Fruit fly (Drosophila melanogaster) whole organism, embryonic: ENCODE data around the gene CG34148.

Source experiments
- Aef1 ChIP-seq: fragments of 200-800 bp; sonication (Bioruptor generic); IDR thresholded peaks from 3 replicates; pipeline ENCODE4 v1.3.6; 2022; ENCODE audit warnings: missing biosample characterization, missing genetic modification characterization
- Atf6 ChIP-seq: fragments of 200-800 bp; sonication (Bioruptor generic); IDR thresholded peaks from 2 replicates; pipeline ENCODE4 v1.3.6; 2022; ENCODE audit warnings: missing biosample characterization, missing genetic modification characterization
- CG10267 ChIP-seq: fragments of 200-800 bp; sonication (Bioruptor generic); optimal IDR thresholded peaks from 2 replicates; lab custom pipeline; 2018; ENCODE audit warnings: missing biosample characterization, mild to moderate bottlenecking, missing genetic modification characterization, moderate library complexity
- CG11247 ChIP-seq: fragments of 200-800 bp; sonication (Bioruptor generic); IDR thresholded peaks from 2 replicates; pipeline ENCODE4 v1.3.6; 2022; ENCODE audit warnings: missing biosample characterization, missing genetic modification characterization
- CG11504 ChIP-seq: fragments of 200-800 bp; sonication (Bioruptor generic); optimal IDR thresholded peaks from 3 replicates; lab custom pipeline; 2019; ENCODE audit warnings: missing biosample characterization, mild to moderate bottlenecking, missing genetic modification characterization, moderate library complexity
- CG12219 ChIP-seq: fragments of 200-800 bp; sonication (Bioruptor generic); optimal IDR thresholded peaks from 3 replicates; lab custom pipeline; 2018; ENCODE audit warnings: missing biosample characterization, mild to moderate bottlenecking, missing genetic modification characterization
- CG12744 ChIP-seq: fragments of 200-800 bp; sonication (Bioruptor generic); optimal IDR thresholded peaks from 2 replicates; lab custom pipeline; 2016; ENCODE audit warnings: missing biosample characterization, missing genetic modification characterization
- CG13624 ChIP-seq: fragments of 200-800 bp; sonication (Bioruptor generic); optimal IDR thresholded peaks from 2 replicates; lab custom pipeline; 2016; ENCODE audit warnings: missing biosample characterization, missing genetic modification characterization
- CG14667 ChIP-seq: fragments of 200-800 bp; sonication (Bioruptor generic); IDR thresholded peaks from 2 replicates; pipeline ENCODE4 v1.3.6; 2022; ENCODE audit warnings: missing biosample characterization, missing genetic modification characterization
- CG15479 ChIP-seq: fragments of 200-800 bp; sonication (Bioruptor generic); optimal IDR thresholded peaks from 3 replicates; lab custom pipeline; 2019; ENCODE audit warnings: missing biosample characterization, mild to moderate bottlenecking, missing genetic modification characterization, moderate library complexity
- CG15514 ChIP-seq: fragments of 200-800 bp; sonication (Bioruptor generic); optimal IDR thresholded peaks from 3 replicates; lab custom pipeline; 2017; ENCODE audit warnings: missing biosample characterization, missing genetic modification characterization, mild to moderate bottlenecking, moderate library complexity, missing genetic modification reagents
- CG16779 ChIP-seq: fragments of 200-800 bp; sonication (Bioruptor generic); IDR thresholded peaks from 2 replicates; pipeline ENCODE4 v1.3.6; 2022; ENCODE audit warnings: missing biosample characterization, missing genetic modification characterization
- CG17361 ChIP-seq: fragments of 200-800 bp; sonication (Bioruptor generic); IDR thresholded peaks from 3 replicates; pipeline ENCODE4 v1.3.6; 2022; ENCODE audit warnings: missing biosample characterization, missing genetic modification characterization
- CG17912 ChIP-seq: fragments of 200-800 bp; sonication (Bioruptor generic); optimal IDR thresholded peaks from 2 replicates; lab custom pipeline; 2018; ENCODE audit warnings: missing biosample characterization, mild to moderate bottlenecking, missing genetic modification characterization
- CG31441 ChIP-seq: fragments of 200-800 bp; sonication (Bioruptor generic); IDR thresholded peaks from 2 replicates; pipeline ENCODE4 v1.3.6; 2022; ENCODE audit warnings: missing biosample characterization, missing genetic modification characterization
- CG4282 ChIP-seq: fragments of 200-800 bp; sonication (Bioruptor generic); optimal IDR thresholded peaks from 2 replicates; lab custom pipeline; 2016; ENCODE audit warnings: missing biosample characterization, missing genetic modification characterization
- CG6254 ChIP-seq: fragments of 200-800 bp; sonication (Bioruptor generic); optimal IDR thresholded peaks from 3 replicates; lab custom pipeline; 2017; ENCODE audit warnings: mild to moderate bottlenecking, missing biosample characterization, missing genetic modification reagents, missing genetic modification characterization
- CG7928 ChIP-seq: fragments of 200-800 bp; sonication (Bioruptor generic); optimal IDR thresholded peaks from 2 replicates; lab custom pipeline; 2017; ENCODE audit warnings: missing biosample characterization, mild to moderate bottlenecking, missing genetic modification characterization
- CG7987 ChIP-seq: fragments of 200-800 bp; sonication (Bioruptor generic); optimal IDR thresholded peaks from 2 replicates; lab custom pipeline; 2018; ENCODE audit warnings: missing biosample characterization, mild to moderate bottlenecking, missing genetic modification characterization, moderate library complexity
- CG8765 ChIP-seq: fragments of 200-800 bp; sonication (Bioruptor generic); IDR thresholded peaks from 2 replicates; pipeline ENCODE4 v1.3.6; 2022; ENCODE audit warnings: missing biosample characterization, missing genetic modification characterization
- E2f1 ChIP-seq: fragments of 200-800 bp; sonication (Bioruptor generic); IDR thresholded peaks from 2 replicates; pipeline ENCODE4 v1.3.6; 2022; ENCODE audit warnings: missing biosample characterization, missing genetic modification characterization
- Eip74EF ChIP-seq, 2 experiments: fragments of 200-800 bp in 1 of 2; fragments of >200 bp in 1 of 2; sonication (Bioruptor generic) in 1 of 2; optimal IDR thresholded peaks; 2 replicates each; lab custom pipeline; 2017 to 2019; ENCODE audit warnings: missing biosample characterization in 2 of 2, missing genetic modification characterization in 2 of 2, mild to moderate bottlenecking in 1 of 2, moderate library complexity in 1 of 2
- Gug ChIP-seq: fragments of 200-800 bp; sonication (Bioruptor generic); IDR thresholded peaks from 4 replicates; pipeline ENCODE4 v1.3.6; 2022; ENCODE audit warnings: missing biosample characterization, missing genetic modification characterization
- HmgD ChIP-seq: fragments of 200-800 bp; sonication (Bioruptor generic); optimal IDR thresholded peaks from 3 replicates; lab custom pipeline; 2016; ENCODE audit warnings: missing biosample characterization, missing genetic modification characterization
- Hmx ChIP-seq: fragments of 200-800 bp; sonication (Bioruptor generic); optimal IDR thresholded peaks from 2 replicates; lab custom pipeline; 2016; ENCODE audit warnings: missing biosample characterization, missing genetic modification characterization
- MBD-R2 ChIP-seq: fragments of 200-800 bp; sonication (Bioruptor generic); IDR thresholded peaks from 2 replicates; pipeline ENCODE4 v1.3.6; 2022; ENCODE audit warnings: missing biosample characterization, missing genetic modification characterization
- Meics ChIP-seq: fragments of 200-800 bp; sonication (Bioruptor generic); optimal IDR thresholded peaks from 2 replicates; lab custom pipeline; 2017; ENCODE audit warnings: missing biosample characterization, mild to moderate bottlenecking, missing genetic modification characterization
- Scr ChIP-seq: fragments of 200-800 bp; sonication (Bioruptor generic); IDR thresholded peaks from 2 replicates; pipeline ENCODE4 v1.3.6; 2022; ENCODE audit warnings: missing biosample characterization, missing genetic modification characterization; ENCODE audit not compliant: partially characterized antibody
- Trl ChIP-seq, 3 experiments: fragments of >200 bp in 2 of 3; fragments of 200-800 bp in 1 of 3; sonication (Bioruptor generic) in 1 of 3; optimal IDR thresholded peaks; 2 replicates in 1 of 3; 3 replicates in 2 of 3; lab custom pipeline; 2016 to 2017; ENCODE audit warnings: missing biosample characterization in 1 of 3, missing genetic modification characterization in 1 of 3
- Vsx1 ChIP-seq: fragments of 200-800 bp; sonication (Bioruptor generic); optimal IDR thresholded peaks from 2 replicates; lab custom pipeline; 2017; ENCODE audit warnings: missing biosample characterization, mild to moderate bottlenecking, missing genetic modification characterization, missing genetic modification reagents
- ac ChIP-seq: fragments of 200-800 bp; sonication (Bioruptor generic); optimal IDR thresholded peaks from 3 replicates; lab custom pipeline; 2017; ENCODE audit warnings: missing biosample characterization, mild to moderate bottlenecking, missing genetic modification characterization
- bigmax ChIP-seq: fragments of 200-800 bp; sonication (Bioruptor generic); optimal IDR thresholded peaks from 2 replicates; lab custom pipeline; 2018; ENCODE audit warnings: missing biosample characterization, mild to moderate bottlenecking, missing genetic modification characterization
- bsh ChIP-seq, 2 experiments: fragments of 200-800 bp; sonication (Bioruptor generic); optimal IDR thresholded peaks; 2 replicates each; lab custom pipeline; 2017 to 2018; ENCODE audit warnings: mild to moderate bottlenecking in 2 of 2, missing biosample characterization in 2 of 2, missing genetic modification characterization in 2 of 2, moderate library complexity in 1 of 2
- btn ChIP-seq: fragments of 200-800 bp; sonication (Bioruptor generic); optimal IDR thresholded peaks from 2 replicates; lab custom pipeline; 2016; ENCODE audit warnings: missing biosample characterization, missing genetic modification characterization
- cato ChIP-seq: fragments of 200-800 bp; sonication (Bioruptor generic); optimal IDR thresholded peaks from 2 replicates; lab custom pipeline; 2016; ENCODE audit warnings: missing biosample characterization, missing genetic modification characterization, borderline replicate concordance
- crp ChIP-seq, 2 experiments: fragments of 200-800 bp; sonication (Bioruptor generic); optimal IDR thresholded peaks; 2 replicates in 1 of 2; 3 replicates in 1 of 2; lab custom pipeline; 2017; ENCODE audit warnings: missing biosample characterization in 2 of 2, missing genetic modification characterization in 2 of 2, mild to moderate bottlenecking in 1 of 2, moderate library complexity in 1 of 2
- ewg ChIP-seq: fragments of 200-800 bp; sonication (Bioruptor generic); optimal IDR thresholded peaks from 3 replicates; lab custom pipeline; 2017; ENCODE audit warnings: mild to moderate bottlenecking, missing biosample characterization, missing genetic modification reagents, missing genetic modification characterization
- exex ChIP-seq: fragments of 200-800 bp; sonication (Bioruptor generic); optimal IDR thresholded peaks from 4 replicates; lab custom pipeline; 2018; ENCODE audit warnings: missing biosample characterization, mild to moderate bottlenecking, missing genetic modification characterization, moderate library complexity
- fd96Cb ChIP-seq: fragments of 200-800 bp; sonication (Bioruptor generic); optimal IDR thresholded peaks from 2 replicates; lab custom pipeline; 2018; ENCODE audit warnings: missing biosample characterization, mild to moderate bottlenecking, missing genetic modification characterization, moderate library complexity
- luna ChIP-seq: fragments of 200-800 bp; sonication (Bioruptor generic); optimal IDR thresholded peaks from 2 replicates; lab custom pipeline; 2016; ENCODE audit warnings: missing biosample characterization, missing genetic modification characterization
- nerfin-1 ChIP-seq: fragments of 200-800 bp; sonication (Bioruptor generic); optimal IDR thresholded peaks from 3 replicates; lab custom pipeline; 2019; ENCODE audit warnings: missing biosample characterization, mild to moderate bottlenecking, missing genetic modification characterization, moderate library complexity
- pum ChIP-seq: fragments of 200-800 bp; sonication (Bioruptor generic); optimal IDR thresholded peaks from 2 replicates; lab custom pipeline; 2016; ENCODE audit warnings: missing biosample characterization, missing genetic modification characterization
- row ChIP-seq: fragments of 200-800 bp; sonication (Bioruptor generic); IDR thresholded peaks from 3 replicates; pipeline ENCODE4 v1.3.6; 2022; ENCODE audit warnings: missing biosample characterization, missing genetic modification characterization
- ssp ChIP-seq: fragments of 200-800 bp; sonication (Bioruptor generic); IDR thresholded peaks from 2 replicates; pipeline ENCODE4 v1.3.6; 2022; ENCODE audit warnings: missing biosample characterization, missing genetic modification characterization
- vfl ChIP-seq: fragments of 200-800 bp; sonication (Bioruptor generic); optimal IDR thresholded peaks from 2 replicates; lab custom pipeline; 2016; ENCODE audit warnings: missing biosample characterization, missing genetic modification characterization
- vnd ChIP-seq: fragments of 200-800 bp; sonication (Bioruptor generic); IDR thresholded peaks from 3 replicates; pipeline ENCODE4 v1.3.6; 2022; ENCODE audit warnings: missing biosample characterization, missing genetic modification characterization; ENCODE audit not compliant: partially characterized antibody
- wor ChIP-seq: fragments of 200-800 bp; sonication (Bioruptor generic); IDR thresholded peaks from 2 replicates; pipeline ENCODE4 v1.3.6; 2022; ENCODE audit warnings: missing biosample characterization, missing genetic modification characterization
- z ChIP-seq: fragments of 200-800 bp; sonication (Bioruptor generic); IDR thresholded peaks from 3 replicates; pipeline ENCODE4 v1.3.6; 2022; ENCODE audit warnings: missing biosample characterization, missing genetic modification characterization

The CG34148 gene

DNA sequence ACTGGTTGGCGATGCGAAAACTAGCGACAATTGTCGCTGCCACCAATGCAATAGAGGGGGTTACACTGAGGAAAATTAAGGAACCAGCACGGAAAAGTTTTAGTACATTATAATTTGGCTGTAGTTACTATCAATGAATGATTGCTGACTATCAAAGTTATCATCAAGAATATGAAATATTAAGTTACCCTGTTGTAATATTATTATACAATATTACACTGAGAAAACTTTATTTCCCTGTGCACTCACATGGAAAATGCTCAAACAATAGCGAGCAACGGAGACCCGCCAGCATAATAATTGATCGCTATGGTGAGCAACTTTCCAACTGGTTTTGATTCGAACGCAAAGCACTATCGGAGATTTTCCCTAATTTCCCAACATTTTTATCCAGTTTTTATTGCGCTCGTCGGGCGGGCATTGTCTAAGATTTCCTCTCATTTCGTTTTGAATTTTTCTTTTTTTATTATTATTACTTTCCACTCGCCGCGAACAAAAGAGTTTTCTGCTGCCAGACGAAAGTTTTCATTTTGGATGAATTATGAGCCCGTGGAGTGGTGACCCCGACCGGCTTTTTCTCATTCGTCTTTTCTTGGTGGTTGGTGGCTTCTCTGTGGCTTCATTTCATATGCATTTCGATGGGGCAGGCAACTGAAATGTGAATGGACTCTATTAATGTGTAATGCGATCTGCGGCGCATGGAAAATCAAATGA lies 16.2 kb downstream of the CG34148 start (continued):
- TF ChIP-seq CG7987 (GFP tag; lab: Kevin White, UChicago) (no peak), CG8765 (no peak), CG15479 (GFP tag; lab: Kevin White, UChicago) (no peak), HmgD (GFP tag; lab: Kevin White, UChicago) (no peak), vnd (GFP tag; lab: Robert Waterston, UW) (no peak), ssp (GFP tag; lab: Robert Waterston, UW) (peak; percentile 51; the same call in 1 of the 2 replicates), CG4282 (GFP tag; lab: Kevin White, UChicago) (no peak), Scr (GFP tag; lab: Robert Waterston, UW) (no peak), CG12219 (GFP tag; lab: Kevin White, UChicago) (peak; percentile 85), Trl (optimal IDR thresholded peaks at IDR 0.05; lab: Kevin White, UChicago) (no peak), Trl (GFP tag; optimal IDR thresholded peaks at IDR 0.05; lab: Kevin White, UChicago) (peak; percentile 58), Gug (GFP tag; lab: Robert Waterston, UW) (no peak; the same call in 3 of the 4 replicates), Vsx1 (GFP tag; lab: Kevin White, UChicago) (peak; percentile 38), E2f1 (GFP tag; lab: Robert Waterston, UW) (peak; percentile 54), CG12744 (GFP tag; lab: Kevin White, UChicago) (no peak), MBD-R2 (GFP tag; lab: Robert Waterston, UW) (no peak), pum (GFP tag; lab: Kevin White, UChicago) (peak; percentile 69), luna (GFP tag; lab: Kevin White, UChicago) (no peak), CG11247 (GFP tag; lab: Robert Waterston, UW) (no peak; the same call in 1 of the 2 replicates), nerfin-1 (tag; lab: Kevin White, UChicago) (peak; percentile 79), CG6254 (GFP tag; lab: Kevin White, UChicago) (peak; percentile 63), CG7928 (no peak), CG31441 (GFP tag; lab: Robert Waterston, UW) (peak; percentile 89), CG10267 (tag; lab: Kevin White, UChicago) (peak; percentile 56), bsh (GFP tag; optimal IDR thresholded peaks at IDR 0.05; lab: Kevin White, UChicago) (peak in 1 of 2 experiments; percentile 95), vfl (GFP tag; lab: Kevin White, UChicago) (peak; percentile 0), crp (GFP tag; optimal IDR thresholded peaks at IDR 0.05; lab: Kevin White, UChicago) (peak in 1 of 2 experiments; percentile 19), CG14667 (GFP tag; lab: Robert Waterston, UW) (no peak), CG17361 (peak; percentile 90), z (GFP tag; lab: Robert Waterston, UW) (no peak), Hmx (GFP tag; lab: Kevin White, UChicago) (no peak), ewg (peak; percentile 86), exex (tag; lab: Kevin White, UChicago) (no peak), bigmax (GFP tag; lab: Kevin White, UChicago) (no peak), row (GFP tag; lab: Robert Waterston, UW) (peak; percentile 79), Meics (GFP tag; lab: Kevin White, UChicago) (peak; percentile 4), CG15514 (GFP tag; lab: Kevin White, UChicago) (no peak), Aef1 (GFP tag; lab: Robert Waterston, UW) (0 out of 3 replicates have a peak, but pooled peaks have one; percentile 35), Atf6 (GFP tag; lab: Robert Waterston, UW) (peak; percentile 26; the same call in 1 of the 2 replicates), cato (GFP tag; lab: Kevin White, UChicago) (peak; percentile 54), ac (GFP tag; lab: Kevin White, UChicago) (peak; percentile 48), Eip74EF (GFP tag; optimal IDR thresholded peaks at IDR 0.05; lab: Kevin White, UChicago) (peak in 1 of 2 experiments; percentile 81), btn (GFP tag; lab: Kevin White, UChicago) (peak; percentile 5), CG16779 (GFP tag; lab: Robert Waterston, UW) (no peak), CG11504 (tag; lab: Kevin White, UChicago) (peak; percentile 81), CG17912 (no peak), CG13624 (GFP tag; lab: Kevin White, UChicago) (no peak), fd96Cb (tag; lab: Kevin White, UChicago) (peak; percentile 75), wor (GFP tag; lab: Robert Waterston, UW) (peak; percentile 74; the same call in 1 of the 2 replicates)
